Worm (Caenorhabditis elegans): ENCODE measurements around the gene T28A11.16.

T28A11.16 gene

DNA sequence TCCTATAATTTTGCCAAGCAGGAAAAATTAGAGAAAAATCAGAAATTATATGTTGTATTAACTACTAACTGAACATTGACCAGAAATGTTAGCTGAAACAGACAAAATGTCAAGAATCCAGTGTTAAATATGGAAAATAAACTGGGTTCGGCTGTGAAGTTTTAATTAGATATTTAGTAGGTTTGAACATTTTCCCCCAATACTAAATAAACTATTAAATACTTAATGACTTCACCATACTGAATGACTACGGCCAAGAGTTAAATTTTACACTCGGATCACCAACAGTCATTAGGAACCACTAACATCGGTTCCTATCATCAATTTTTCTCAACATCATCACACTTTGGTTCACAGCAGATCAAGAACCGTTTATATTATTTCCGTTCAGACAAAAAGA, 36.4 kb upstream of the T28A11.16 start:
- no peak for TF ChIP-seq unc-62 (GFP tag; optimal IDR thresholded peaks at IDR 0.05)
- no peak for TF ChIP-seq M03D4.4 (tag; optimal IDR thresholded peaks at IDR 0.05)
- TF ChIP-seq bed-3 (GFP tag; optimal IDR thresholded peaks at IDR 0.05): no peak
- no peak for TF ChIP-seq flh-1 (GFP tag; optimal IDR thresholded peaks at IDR 0.05)
- no peak for TF ChIP-seq lsy-2 (tag; optimal IDR thresholded peaks at IDR 0.05)
- TF ChIP-seq sem-2 (GFP tag; optimal IDR thresholded peaks at IDR 0.05): no peak
- TF ChIP-seq zip-8 (tag; optimal IDR thresholded peaks at IDR 0.05): no peak
- TF ChIP-seq drap-1 (GFP tag; optimal IDR thresholded peaks at IDR 0.05): no peak
- TF ChIP-seq elt-1 (tag; optimal IDR thresholded peaks at IDR 0.05; ENCODE audit: borderline replicate concordance, insufficient read depth): no peak
- no peak for TF ChIP-seq lin-32 (GFP tag; optimal IDR thresholded peaks at IDR 0.05)
- TF ChIP-seq elt-3 (tag; optimal IDR thresholded peaks at IDR 0.05): no peak
- no peak for TF ChIP-seq mls-2 (tag; optimal IDR thresholded peaks at IDR 0.05)
- no peak for TF ChIP-seq ceh-43 (GFP tag; optimal IDR thresholded peaks at IDR 0.05)

- TF ChIP-seq M03D4.4 (tag; optimal IDR thresholded peaks at IDR 0.05): no peak
- no peak for TF ChIP-seq ceh-39 (tag; optimal IDR thresholded peaks at IDR 0.05)
- TF ChIP-seq mep-1 (tag; optimal IDR thresholded peaks at IDR 0.05): no peak
- no peak for TF ChIP-seq mls-2 (tag; optimal IDR thresholded peaks at IDR 0.05)
- no peak for TF ChIP-seq unc-39 (tag; optimal IDR thresholded peaks at IDR 0.05)
These were observed 30.2 kb upstream of the T28A11.16 start, which contains the start of gene F35F10.6 for ce11 chrV:3289267-3289666. Gene F35F10.6 (minus strand): TSS chrV:3289367.

- no peak for TF ChIP-seq ces-1 (GFP tag; optimal IDR thresholded peaks at IDR 0.05)
- TF ChIP-seq ztf-11 (tag; optimal IDR thresholded peaks at IDR 0.05): no peak
These were observed 29.1 kb upstream of the T28A11.16 start for ce11 chrV:3288134-3288533.

- TF ChIP-seq pha-4 (tag; optimal IDR thresholded peaks at IDR 0.05) (no peak), ceh-39 (tag; optimal IDR thresholded peaks at IDR 0.05) (no peak), ham-2 (GFP tag; optimal IDR thresholded peaks at IDR 0.05) (no peak), tbx-8 (GFP tag; optimal IDR thresholded peaks at IDR 0.05) (no peak), snpc-4 (tag; optimal IDR thresholded peaks at IDR 0.05) (no peak), lin-13 (tag; optimal IDR thresholded peaks at IDR 0.05) (no peak), elt-1 (tag; optimal IDR thresholded peaks at IDR 0.05; ENCODE audit: borderline replicate concordance, insufficient read depth) (no peak), sem-2 (GFP tag; optimal IDR thresholded peaks at IDR 0.05) (no peak)
These were observed 28.3 kb upstream of the T28A11.16 start, which contains the start of gene F35F10.7 for ce11 chrV:3287330-3287729. Gene F35F10.7 (minus strand): TSS chrV:3287430.

ce11 chrV:3284629-3285028, 25.6 kb upstream of the T28A11.16 start, which contains the start of gene F35F10.5:
Gene F35F10.5 (plus strand): TSS chrV:3284929.
- TF ChIP-seq snpc-4 (tag; optimal IDR thresholded peaks at IDR 0.05) (no peak), nhr-28 (tag; optimal IDR thresholded peaks at IDR 0.05) (no peak), sem-2 (GFP tag; optimal IDR thresholded peaks at IDR 0.05) (no peak), hlh-1 (tag; optimal IDR thresholded peaks at IDR 0.05) (no peak), flh-1 (GFP tag; optimal IDR thresholded peaks at IDR 0.05) (no peak), mls-2 (tag; optimal IDR thresholded peaks at IDR 0.05) (no peak), ceh-39 (tag; optimal IDR thresholded peaks at IDR 0.05) (no peak), unc-39 (tag; optimal IDR thresholded peaks at IDR 0.05) (no peak), drap-1 (GFP tag; optimal IDR thresholded peaks at IDR 0.05) (no peak), lin-32 (GFP tag; optimal IDR thresholded peaks at IDR 0.05) (no peak), elt-1 (tag; optimal IDR thresholded peaks at IDR 0.05; ENCODE audit: borderline replicate concordance, insufficient read depth) (no peak), M03D4.4 (tag; optimal IDR thresholded peaks at IDR 0.05) (no peak)

ce11 chrV:3282957-3283356, 23.9 kb upstream of the T28A11.16 start, which contains the start of gene str-64:
Gene str-64 (plus strand): TSS chrV:3283257.
- no peak for TF ChIP-seq nhr-12 (tag; optimal IDR thresholded peaks at IDR 0.05)
- TF ChIP-seq lsy-2 (tag; optimal IDR thresholded peaks at IDR 0.05): no peak

ce11 chrV:3281523-3281922, 22.5 kb upstream of the T28A11.16 start, which contains the start of gene T28A11.25:
Gene T28A11.25 (plus strand): TSS chrV:3281823.
- no peak for TF ChIP-seq lsy-2 (tag; optimal IDR thresholded peaks at IDR 0.05)
